Worm (Caenorhabditis elegans) whole organism, L4 larva: Measurements from ENCODE around the gene C05D11.13.

ENCODE experiments used
- D1046.2 ChIP-seq: fragments of 200-800 bp; sonication (Bioruptor generic); IDR thresholded peaks from 2 replicates; pipeline ENCODE4 v1.3.6; 2022; ENCODE audit warnings: missing genetic modification characterization, missing compliant biosample characterization
- F10B5.3 ChIP-seq: sonication (generic microtip); optimal IDR thresholded peaks from 2 replicates; lab custom pipeline; 2016; ENCODE audit warnings: mild to moderate bottlenecking, missing genetic modification characterization, missing compliant biosample characterization
- F26F4.8 ChIP-seq: fragments of 200-800 bp; sonication (Bioruptor generic); conservative IDR thresholded peaks from 2 replicates; pipeline ENCODE4 v1.3.6; 2022; ENCODE audit warnings: missing genetic modification characterization, missing compliant biosample characterization
- F44E2.7 ChIP-seq: fragments of 200-800 bp; sonication (Bioruptor generic); IDR thresholded peaks from 2 replicates; pipeline ENCODE4 v2.1.2; 2022; ENCODE audit warnings: missing genetic modification characterization, missing compliant biosample characterization
- Y48G9A.11 ChIP-seq: fragments of 200-800 bp; sonication (Bioruptor generic); IDR thresholded peaks from 2 replicates; pipeline ENCODE4 v1.3.6; 2022; ENCODE audit warnings: missing genetic modification reagents, missing genetic modification characterization, missing compliant biosample characterization
- Y5F2A.4 ChIP-seq: fragments of 200-800 bp; sonication (Bioruptor generic); optimal IDR thresholded peaks from 2 replicates; lab custom pipeline; 2018; ENCODE audit warnings: mild to moderate bottlenecking, missing genetic modification characterization, missing compliant biosample characterization
- aha-1 ChIP-seq: fragments of 150-350 bp; peaks from one replicate; lab custom pipeline; 2014; ENCODE audit warnings: missing biosample characterization, missing genetic modification characterization
- attf-4 ChIP-seq: sonication (generic microtip); optimal IDR thresholded peaks from 3 replicates; lab custom pipeline; 2017; ENCODE audit warnings: missing biosample characterization, missing genetic modification characterization
- ceh-20 ChIP-seq: fragments of 200-800 bp; sonication (Bioruptor generic); IDR thresholded peaks from 2 replicates; pipeline ENCODE4 v1.3.6; 2022; ENCODE audit warnings: missing genetic modification reagents, missing genetic modification characterization, missing compliant biosample characterization
- ces-1 ChIP-seq: fragments of 150-350 bp; sonication (generic microtip); optimal IDR thresholded peaks from 4 replicates; lab custom pipeline; 2014; ENCODE audit warnings: missing biosample characterization, missing genetic modification reagents, missing genetic modification characterization
- cey-2 ChIP-seq: sonication (generic microtip); optimal IDR thresholded peaks from 3 replicates; lab custom pipeline; 2017; ENCODE audit warnings: missing genetic modification characterization, mild to moderate bottlenecking, missing compliant biosample characterization, antibody characterized with exemption, borderline replicate concordance; ENCODE audit not compliant: insufficient read depth
- daf-16 ChIP-seq, 3 experiments: sonication (generic microtip); optimal IDR thresholded peaks; 2 replicates each; lab custom pipeline; 2016 to 2017; ENCODE audit warnings: missing genetic modification characterization in 3 of 3, missing genetic modification reagents in 3 of 3, mild to moderate bottlenecking in 2 of 3, missing compliant biosample characterization in 2 of 3, missing biosample characterization in 1 of 3, moderate library complexity in 1 of 3
- daf-19 ChIP-seq: fragments of 200-800 bp; sonication (Bioruptor generic); conservative IDR thresholded peaks from 2 replicates; pipeline ENCODE4 v1.3.6; 2022; ENCODE audit warnings: missing genetic modification characterization, missing compliant biosample characterization
- daf-8 ChIP-seq: fragments of 200-800 bp; sonication (Bioruptor generic); IDR thresholded peaks from 2 replicates; pipeline ENCODE4 v1.3.6; 2022; ENCODE audit warnings: missing genetic modification characterization, missing compliant biosample characterization
- dmd-8 ChIP-seq: fragments of 200-800 bp; sonication (Bioruptor generic); IDR thresholded peaks from 2 replicates; pipeline ENCODE4 v1.3.6; 2022; ENCODE audit warnings: missing genetic modification characterization, missing compliant biosample characterization
- duxl-1 ChIP-seq: sonication (generic microtip); optimal IDR thresholded peaks from 2 replicates; lab custom pipeline; 2016; ENCODE audit warnings: mild to moderate bottlenecking, missing genetic modification characterization, moderate library complexity, missing compliant biosample characterization; ENCODE audit not compliant: poor library complexity
- dve-1 ChIP-seq: sonication (generic microtip); optimal IDR thresholded peaks from 2 replicates; lab custom pipeline; 2017; ENCODE audit warnings: antibody characterized with exemption, mild to moderate bottlenecking, missing genetic modification characterization, missing compliant biosample characterization; ENCODE audit not compliant: insufficient read depth
- egl-43 ChIP-seq: fragments of 200-800 bp; sonication (Bioruptor generic); IDR thresholded peaks from 2 replicates; pipeline ENCODE4 v1.3.6; 2022; ENCODE audit warnings: missing genetic modification reagents, missing genetic modification characterization, missing compliant biosample characterization
- gei-8 ChIP-seq: fragments of 200-800 bp; sonication (Bioruptor generic); optimal IDR thresholded peaks from 2 replicates; lab custom pipeline; 2018; ENCODE audit warnings: mild to moderate bottlenecking, missing genetic modification characterization, missing compliant biosample characterization
- hlh-11 ChIP-seq: fragments of 200-800 bp; sonication (Bioruptor generic); optimal IDR thresholded peaks from 2 replicates; lab custom pipeline; 2018; ENCODE audit warnings: mild to moderate bottlenecking, missing genetic modification characterization, missing compliant biosample characterization
- hmg-1.1 ChIP-seq: fragments of 200-800 bp; sonication (Bioruptor generic); IDR thresholded peaks from 2 replicates; pipeline ENCODE4 v1.3.6; 2022; ENCODE audit warnings: missing genetic modification reagents, missing genetic modification characterization, missing compliant biosample characterization
- lin-1 ChIP-seq: fragments of 200-800 bp; sonication (Bioruptor generic); IDR thresholded peaks from 2 replicates; pipeline ENCODE4 v1.3.6; 2022; ENCODE audit warnings: missing genetic modification reagents, missing genetic modification characterization, missing compliant biosample characterization
- lin-13 ChIP-seq: fragments of 150-350 bp; optimal IDR thresholded peaks from 2 replicates; lab custom pipeline; 2014; ENCODE audit warnings: missing biosample characterization, missing genetic modification reagents, missing genetic modification characterization
- lin-39 ChIP-seq: fragments of 150-350 bp; optimal IDR thresholded peaks from 2 replicates; lab custom pipeline; 2014; ENCODE audit warnings: missing biosample characterization, missing genetic modification reagents, missing genetic modification characterization
- madf-9 ChIP-seq: fragments of 200-800 bp; sonication (Bioruptor generic); conservative IDR thresholded peaks from 2 replicates; pipeline ENCODE4 v1.3.6; 2022; ENCODE audit warnings: missing genetic modification reagents, missing genetic modification characterization, missing compliant biosample characterization
- mdl-1 ChIP-seq, 2 experiments: fragments of 150-350 bp in 1 of 2; sonication (generic microtip) in 1 of 2; optimal IDR thresholded peaks; 2 replicates each; lab custom pipeline; 2014 to 2017; ENCODE audit warnings: missing biosample characterization in 2 of 2, missing genetic modification characterization in 2 of 2
- mxl-2 ChIP-seq: fragments of 200-800 bp; sonication (Bioruptor generic); conservative IDR thresholded peaks from 2 replicates; pipeline ENCODE4 v1.3.6; 2022; ENCODE audit warnings: missing genetic modification reagents, missing genetic modification characterization, missing compliant biosample characterization
- mxl-3 ChIP-seq: fragments of 200-800 bp; sonication (Bioruptor generic); optimal IDR thresholded peaks from 2 replicates; lab custom pipeline; 2018; ENCODE audit warnings: mild to moderate bottlenecking, missing genetic modification characterization, missing compliant biosample characterization
- nhr-102 ChIP-seq: sonication (generic microtip); optimal IDR thresholded peaks from 2 replicates; lab custom pipeline; 2016; ENCODE audit warnings: mild to moderate bottlenecking, missing genetic modification characterization, moderate library complexity, missing compliant biosample characterization
- nhr-11 ChIP-seq: fragments of 150-350 bp; optimal IDR thresholded peaks from 2 replicates; lab custom pipeline; 2014; ENCODE audit warnings: missing biosample characterization, missing genetic modification characterization
- nhr-28 ChIP-seq: fragments of 150-350 bp; optimal IDR thresholded peaks from 2 replicates; lab custom pipeline; 2014; ENCODE audit warnings: missing biosample characterization, missing genetic modification characterization
- nhr-42 ChIP-seq: fragments of 200-800 bp; sonication (Bioruptor generic); IDR thresholded peaks from 2 replicates; pipeline ENCODE4 v1.3.6; 2022; ENCODE audit warnings: missing genetic modification characterization, missing compliant biosample characterization
- nhr-6 ChIP-seq: fragments of 150-350 bp; optimal IDR thresholded peaks from 2 replicates; lab custom pipeline; 2014; ENCODE audit warnings: missing biosample characterization, missing genetic modification characterization
- nhr-76 ChIP-seq: fragments of 150-350 bp; optimal IDR thresholded peaks from 2 replicates; lab custom pipeline; 2014; ENCODE audit warnings: missing biosample characterization, missing genetic modification characterization
- php-3 ChIP-seq: fragments of 200-800 bp; sonication (Bioruptor generic); IDR thresholded peaks from 2 replicates; pipeline ENCODE4 v1.3.6; 2022; ENCODE audit warnings: missing genetic modification reagents, missing genetic modification characterization, missing compliant biosample characterization
- pqm-1 ChIP-seq: sonication (generic microtip); optimal IDR thresholded peaks from 2 replicates; lab custom pipeline; 2017; ENCODE audit warnings: missing biosample characterization, missing genetic modification characterization
- saeg-2 ChIP-seq: fragments of 200-800 bp; sonication (Bioruptor generic); IDR thresholded peaks from 2 replicates; pipeline ENCODE4 v1.3.6; 2022; ENCODE audit warnings: missing genetic modification reagents, missing genetic modification characterization, missing compliant biosample characterization
- sdz-12 ChIP-seq: fragments of 200-800 bp; sonication (Bioruptor generic); optimal IDR thresholded peaks from 2 replicates; lab custom pipeline; 2018; ENCODE audit warnings: mild to moderate bottlenecking, missing genetic modification characterization, missing compliant biosample characterization
- snpc-1.2 ChIP-seq: fragments of 200-800 bp; sonication (Bioruptor generic); IDR thresholded peaks from 2 replicates; pipeline ENCODE4 v1.3.6; 2022; ENCODE audit warnings: missing genetic modification reagents, missing genetic modification characterization, missing compliant biosample characterization
- spr-1 ChIP-seq: sonication (generic microtip); optimal IDR thresholded peaks from 2 replicates; lab custom pipeline; 2016; ENCODE audit warnings: mild to moderate bottlenecking, missing genetic modification characterization, missing compliant biosample characterization
- spr-3 ChIP-seq: fragments of 200-800 bp; sonication (Bioruptor generic); optimal IDR thresholded peaks from 2 replicates; lab custom pipeline; 2018; ENCODE audit warnings: mild to moderate bottlenecking, missing genetic modification characterization, missing compliant biosample characterization
- unc-130 ChIP-seq: sonication (generic microtip); optimal IDR thresholded peaks from 2 replicates; lab custom pipeline; 2016; ENCODE audit warnings: missing genetic modification reagents, missing genetic modification characterization, missing compliant biosample characterization
- zag-1 ChIP-seq: fragments of 150-350 bp; optimal IDR thresholded peaks from 2 replicates; lab custom pipeline; 2014; ENCODE audit warnings: missing biosample characterization, missing genetic modification characterization
- zfp-2 ChIP-seq: sonication (generic microtip); optimal IDR thresholded peaks from 2 replicates; lab custom pipeline; 2016; ENCODE audit warnings: mild to moderate bottlenecking, missing genetic modification characterization, missing compliant biosample characterization
- zfp-3 ChIP-seq: fragments of 200-800 bp; sonication (Bioruptor generic); conservative IDR thresholded peaks from 2 replicates; pipeline ENCODE4 v1.3.6; 2022; ENCODE audit warnings: missing genetic modification reagents, missing genetic modification characterization, missing compliant biosample characterization
- ztf-7 ChIP-seq: fragments of 150-350 bp; optimal IDR thresholded peaks from 2 replicates; lab custom pipeline; 2014; ENCODE audit warnings: missing biosample characterization, missing genetic modification characterization

The C05D11.13 gene

DNA sequence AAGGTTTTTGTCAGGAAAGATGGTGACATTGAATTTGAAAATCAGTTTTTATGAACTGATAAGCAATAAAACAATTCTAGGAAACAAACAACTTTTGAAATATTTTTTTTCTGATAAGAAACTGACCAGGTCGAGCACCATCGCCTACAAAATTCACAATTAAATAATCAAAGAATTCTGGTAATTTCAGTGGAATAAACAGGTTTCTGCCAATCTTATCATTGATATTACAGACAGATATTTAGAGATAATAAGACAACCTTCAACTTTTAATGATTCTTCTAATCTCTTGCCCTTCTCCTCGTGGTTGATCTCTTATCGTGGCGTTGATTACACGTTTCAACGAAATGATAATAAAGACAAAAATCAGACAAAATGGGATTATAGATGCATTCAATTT is 48.0 kb downstream of the C05D11.13 start (continued):
- TF ChIP-seq mxl-3 (GFP tag; lab: Kevin White, UChicago) (peak; percentile 88), pqm-1 (tag; lab: Kevin White, UChicago) (peak; percentile 79), D1046.2 (GFP tag; lab: Robert Waterston, UW) (no peak), unc-130 (GFP tag; lab: Kevin White, UChicago) (no peak), lin-39 (tag; lab: Kevin White, UChicago) (no peak), Y48G9A.11 (GFP tag; lab: Robert Waterston, UW) (no peak), daf-16 (GFP tag; optimal IDR thresholded peaks at IDR 0.05; lab: Kevin White, UChicago) (peak in 1 of 2 experiments; percentile 57), daf-16 (tag; optimal IDR thresholded peaks at IDR 0.05; lab: Kevin White, UChicago) (peak; percentile 95), nhr-102 (tag; lab: Kevin White, UChicago) (peak; percentile 80), ceh-20 (GFP tag; lab: Robert Waterston, UW) (peak; percentile 34; the same call in 1 of the 2 replicates), Y5F2A.4 (GFP tag; lab: Kevin White, UChicago) (no peak), sdz-12 (GFP tag; lab: Kevin White, UChicago) (no peak), aha-1 (tag; lab: Kevin White, UChicago) (no peak), gei-8 (GFP tag; lab: Kevin White, UChicago) (no peak), dve-1 (peak; percentile 78), lin-1 (peak; percentile 76), hmg-1.1 (GFP tag; lab: Robert Waterston, UW) (no peak), nhr-11 (tag; lab: Kevin White, UChicago) (no peak)

DNA sequence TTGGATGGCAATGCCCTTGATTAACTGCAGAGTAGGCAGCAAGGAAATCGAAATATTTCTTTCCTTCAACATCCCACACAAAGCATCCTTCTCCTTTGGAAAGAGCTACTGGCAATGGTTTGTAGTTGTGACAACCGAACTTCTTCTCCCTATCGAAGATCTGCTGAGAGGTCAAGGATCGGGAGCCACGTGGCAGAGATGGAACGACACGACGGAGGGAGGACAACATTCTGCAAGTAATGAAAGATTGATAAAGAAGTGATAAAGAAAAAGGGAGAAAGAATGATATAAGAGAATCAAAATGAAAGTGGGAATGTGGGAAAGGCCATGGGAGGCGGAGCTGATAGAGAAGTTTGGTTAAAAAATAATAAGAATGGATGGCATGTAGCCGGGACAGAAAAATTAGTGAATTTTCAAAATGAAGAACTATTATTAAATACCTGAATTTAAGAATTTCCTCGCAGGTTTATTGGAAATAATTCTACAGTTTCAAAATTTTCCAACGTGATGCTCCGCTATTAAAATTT is 48.6 kb downstream of the C05D11.13 start, which contains the start of gene oatr-1:
Gene oatr-1 (minus strand): TSS at position 477 of the 527 bp plus-strand sequence.
- peak; percentile 25 for TF ChIP-seq hlh-11 (tag; lab: Kevin White, UChicago)
- no peak for TF ChIP-seq dmd-8 (GFP tag; lab: Robert Waterston, UW)
- TF ChIP-seq Y5F2A.4 (GFP tag; lab: Kevin White, UChicago) = no peak
- TF ChIP-seq F44E2.7 (GFP tag; lab: Robert Waterston, UW) = no peak
- TF ChIP-seq daf-19 (GFP tag; lab: Robert Waterston, UW) = no peak
- TF ChIP-seq nhr-6 (tag; lab: Kevin White, UChicago) = no peak
- no peak for TF ChIP-seq F10B5.3
- no peak for TF ChIP-seq spr-3
- TF ChIP-seq D1046.2 (GFP tag; lab: Robert Waterston, UW) = no peak
- no peak for TF ChIP-seq nhr-11 (tag; lab: Kevin White, UChicago)
- no peak for TF ChIP-seq hmg-1.1 (GFP tag; lab: Robert Waterston, UW)
- TF ChIP-seq nhr-28 (tag; lab: Kevin White, UChicago) = peak; percentile 48
- no peak for TF ChIP-seq daf-8 (GFP tag; lab: Robert Waterston, UW)
- TF ChIP-seq zag-1 (tag; lab: Kevin White, UChicago) = no peak
- TF ChIP-seq zfp-3 (GFP tag; lab: Robert Waterston, UW) = no peak
- TF ChIP-seq nhr-42 (GFP tag; lab: Robert Waterston, UW) = no peak
- TF ChIP-seq mxl-3 (GFP tag; lab: Kevin White, UChicago) = peak; percentile 80
- no peak for TF ChIP-seq madf-9 (GFP tag; lab: Robert Waterston, UW)
- peak; percentile 49 for TF ChIP-seq aha-1 (tag; lab: Kevin White, UChicago)
- TF ChIP-seq lin-1 = no peak
- TF ChIP-seq nhr-102 (tag; lab: Kevin White, UChicago) = no peak
- TF ChIP-seq mxl-2 (GFP tag; lab: Robert Waterston, UW) = no peak
- TF ChIP-seq ces-1 (GFP tag; lab: Kevin White, UChicago) = no peak
- no peak for TF ChIP-seq duxl-1 (tag; lab: Kevin White, UChicago)
- no peak for TF ChIP-seq F26F4.8 (GFP tag; lab: Robert Waterston, UW)
- no peak for TF ChIP-seq php-3 (GFP tag; lab: Robert Waterston, UW)
- no peak for TF ChIP-seq ceh-20 (GFP tag; lab: Robert Waterston, UW)
- no peak for TF ChIP-seq saeg-2 (GFP tag; lab: Robert Waterston, UW)
- peak in 1 of 2 experiments; percentile 65 for TF ChIP-seq mdl-1 (tag; optimal IDR thresholded peaks at IDR 0.05; lab: Kevin White, UChicago)
- no peak for TF ChIP-seq egl-43 (GFP tag; lab: Robert Waterston, UW)
- TF ChIP-seq snpc-1.2 (GFP tag; lab: Robert Waterston, UW) = no peak
- no peak for TF ChIP-seq cey-2 (tag; lab: Kevin White, UChicago)
- no peak for TF ChIP-seq lin-39 (tag; lab: Kevin White, UChicago)
- TF ChIP-seq dve-1 = peak; percentile 27
- no peak for TF ChIP-seq spr-1 (tag; lab: Kevin White, UChicago)
- TF ChIP-seq unc-130 (GFP tag; lab: Kevin White, UChicago) = no peak
- TF ChIP-seq daf-16 (GFP tag; optimal IDR thresholded peaks at IDR 0.05; lab: Kevin White, UChicago) = no peak
- peak; percentile 41 for TF ChIP-seq daf-16 (tag; optimal IDR thresholded peaks at IDR 0.05; lab: Kevin White, UChicago)
- no peak for TF ChIP-seq nhr-76
- no peak for TF ChIP-seq lin-13 (GFP tag; lab: Kevin White, UChicago)
- TF ChIP-seq ztf-7 = no peak
- TF ChIP-seq attf-4 (tag; lab: Kevin White, UChicago) = no peak
- TF ChIP-seq zfp-2 (tag; lab: Kevin White, UChicago) = no peak
